Fruit fly (Drosophila melanogaster) whole organism, prepupa: ENCODE results near the gene mthl7.
A peak's percentile ranks its signal among the peaks of the same experiment; 100 is the strongest.

Source experiments
- Blimp-1 ChIP-seq: fragments of 200-800 bp; sonication (Bioruptor generic); optimal IDR thresholded peaks from 3 replicates; lab custom pipeline; 2017; ENCODE audit warnings: missing biosample characterization, missing genetic modification characterization, mild to moderate bottlenecking, moderate library complexity, missing genetic modification reagents
- CG10669 ChIP-seq: fragments of 200-800 bp; sonication (Bioruptor generic); optimal IDR thresholded peaks from 3 replicates; lab custom pipeline; 2018; ENCODE audit warnings: missing biosample characterization, mild to moderate bottlenecking, missing genetic modification characterization, moderate library complexity
- CG11762 ChIP-seq: fragments of 200-800 bp; sonication (Bioruptor generic); optimal IDR thresholded peaks from 3 replicates; lab custom pipeline; 2016; ENCODE audit warnings: missing biosample characterization, missing genetic modification characterization; ENCODE audit not compliant: insufficient read depth
- CG11902 ChIP-seq: fragments of 200-800 bp; sonication (Bioruptor generic); optimal IDR thresholded peaks from 3 replicates; lab custom pipeline; 2016; ENCODE audit warnings: missing biosample characterization, missing genetic modification characterization
- CG16779 ChIP-seq: fragments of 200-800 bp; sonication (Bioruptor generic); optimal IDR thresholded peaks from 3 replicates; lab custom pipeline; 2017; ENCODE audit warnings: missing biosample characterization, mild to moderate bottlenecking, missing genetic modification characterization
- CG3032 ChIP-seq: fragments of 200-800 bp; optimal IDR thresholded peaks from 2 replicates; lab custom pipeline; 2019; ENCODE audit warnings: missing biosample characterization, mild to moderate bottlenecking, missing genetic modification characterization, moderate library complexity
- CG32006 ChIP-seq: fragments of 200-800 bp; sonication (Bioruptor generic); optimal IDR thresholded peaks from 3 replicates; lab custom pipeline; 2017; ENCODE audit warnings: missing biosample characterization, mild to moderate bottlenecking, missing genetic modification characterization
- CG34406 ChIP-seq: fragments of 200-800 bp; sonication (Bioruptor generic); optimal IDR thresholded peaks from 3 replicates; lab custom pipeline; 2016; ENCODE audit warnings: missing biosample characterization, missing genetic modification characterization
- CG6276 ChIP-seq: fragments of 200-800 bp; sonication (Bioruptor generic); optimal IDR thresholded peaks from 2 replicates; lab custom pipeline; 2017; ENCODE audit warnings: missing biosample characterization, mild to moderate bottlenecking, missing genetic modification characterization
- CG6808 ChIP-seq: fragments of 200-800 bp; sonication (Bioruptor generic); optimal IDR thresholded peaks from 3 replicates; lab custom pipeline; 2017; ENCODE audit warnings: missing biosample characterization, missing genetic modification characterization, mild to moderate bottlenecking, moderate library complexity, missing genetic modification reagents
- CG6854 ChIP-seq: fragments of 200-800 bp; sonication (Bioruptor generic); optimal IDR thresholded peaks from 2 replicates; lab custom pipeline; 2017; ENCODE audit warnings: missing biosample characterization, mild to moderate bottlenecking, missing genetic modification characterization
- CG7368 ChIP-seq: fragments of 200-800 bp; sonication (Bioruptor generic); optimal IDR thresholded peaks from 3 replicates; lab custom pipeline; 2016; ENCODE audit warnings: missing biosample characterization, missing genetic modification characterization
- CG8119 ChIP-seq: fragments of 200-800 bp; sonication (Bioruptor generic); IDR thresholded peaks from 3 replicates; pipeline ENCODE4 v1.3.6; 2022; ENCODE audit warnings: missing biosample characterization, missing genetic modification characterization
- CG8319 ChIP-seq: fragments of 200-800 bp; sonication (Bioruptor generic); optimal IDR thresholded peaks from 3 replicates; lab custom pipeline; 2016; ENCODE audit warnings: missing biosample characterization, missing genetic modification characterization
- Eip78C ChIP-seq: fragments of 200-800 bp; sonication (Bioruptor generic); peaks from one replicate; lab custom pipeline; 2016; ENCODE audit warnings: missing biosample characterization, missing genetic modification characterization
- Eip93F ChIP-seq: fragments of 200-800 bp; sonication (Bioruptor generic); optimal IDR thresholded peaks from 2 replicates; lab custom pipeline; 2016; ENCODE audit warnings: missing biosample characterization, mild to moderate bottlenecking, missing genetic modification characterization
- Ets96B ChIP-seq: fragments of 200-800 bp; optimal IDR thresholded peaks from 2 replicates; lab custom pipeline; 2019; ENCODE audit warnings: missing biosample characterization, mild to moderate bottlenecking, missing genetic modification characterization, moderate library complexity
- Hr39 ChIP-seq: fragments of 200-800 bp; sonication (Bioruptor generic); optimal IDR thresholded peaks from 2 replicates; lab custom pipeline; 2016; ENCODE audit warnings: missing biosample characterization, missing genetic modification characterization
- Hr4 ChIP-seq: fragments of 200-800 bp; sonication (Bioruptor generic); optimal IDR thresholded peaks from 3 replicates; lab custom pipeline; 2016; ENCODE audit warnings: missing biosample characterization, missing genetic modification characterization
- OdsH ChIP-seq: fragments of 200-800 bp; sonication (Bioruptor generic); optimal IDR thresholded peaks from 3 replicates; lab custom pipeline; 2016; ENCODE audit warnings: missing biosample characterization, missing genetic modification characterization
- Smox ChIP-seq: fragments of 200-800 bp; sonication (Bioruptor generic); optimal IDR thresholded peaks from 3 replicates; lab custom pipeline; 2016; ENCODE audit warnings: missing biosample characterization, missing genetic modification characterization
- Sox102F ChIP-seq: fragments of 200-800 bp; sonication (Bioruptor generic); optimal IDR thresholded peaks from 2 replicates; lab custom pipeline; 2016; ENCODE audit warnings: missing biosample characterization, mild to moderate bottlenecking, missing genetic modification characterization
- Sox15 ChIP-seq: fragments of 200-800 bp; sonication (Bioruptor generic); optimal IDR thresholded peaks from 3 replicates; lab custom pipeline; 2016; ENCODE audit warnings: missing biosample characterization, missing genetic modification characterization
- cyc ChIP-seq: fragments of 200-800 bp; sonication (Bioruptor generic); optimal IDR thresholded peaks from 3 replicates; lab custom pipeline; 2016; ENCODE audit warnings: missing biosample characterization, missing genetic modification characterization
- dac ChIP-seq: fragments of 200-800 bp; sonication (Bioruptor generic); optimal IDR thresholded peaks from 2 replicates; lab custom pipeline; 2017; ENCODE audit warnings: missing biosample characterization, mild to moderate bottlenecking, missing genetic modification characterization
- dsx ChIP-seq: fragments of 200-800 bp; optimal IDR thresholded peaks from 3 replicates; lab custom pipeline; 2019; ENCODE audit warnings: missing biosample characterization, mild to moderate bottlenecking, missing genetic modification characterization, moderate library complexity; ENCODE audit not compliant: poor library complexity, severe bottlenecking
- esn ChIP-seq: fragments of 200-800 bp; sonication (Bioruptor generic); optimal IDR thresholded peaks from 2 replicates; lab custom pipeline; 2016; ENCODE audit warnings: missing biosample characterization, mild to moderate bottlenecking, missing genetic modification characterization, moderate library complexity
- fd59A ChIP-seq: fragments of 200-800 bp; sonication (Bioruptor generic); optimal IDR thresholded peaks from 2 replicates; lab custom pipeline; 2017; ENCODE audit warnings: missing biosample characterization, mild to moderate bottlenecking, missing genetic modification characterization, missing genetic modification reagents
- fkh ChIP-seq: fragments of 200-800 bp; sonication (Bioruptor generic); optimal IDR thresholded peaks from 3 replicates; lab custom pipeline; 2017; ENCODE audit warnings: missing biosample characterization, mild to moderate bottlenecking, missing genetic modification characterization, moderate library complexity
- net ChIP-seq: fragments of 200-800 bp; sonication (Bioruptor generic); optimal IDR thresholded peaks from 3 replicates; lab custom pipeline; 2016; ENCODE audit warnings: missing biosample characterization, missing genetic modification characterization
- ss ChIP-seq, 2 experiments: fragments of 200-800 bp; sonication (Bioruptor generic); optimal IDR thresholded peaks; 2 replicates in 1 of 2; 3 replicates in 1 of 2; lab custom pipeline; 2017 to 2018; ENCODE audit warnings: mild to moderate bottlenecking in 2 of 2, missing biosample characterization in 2 of 2, missing genetic modification characterization in 2 of 2, moderate library complexity in 1 of 2
- topi ChIP-seq: fragments of 200-800 bp; sonication (Bioruptor generic); optimal IDR thresholded peaks from 3 replicates; lab custom pipeline; 2016; ENCODE audit warnings: missing biosample characterization, missing genetic modification characterization
- vri ChIP-seq: fragments of 200-800 bp; sonication (Bioruptor generic); optimal IDR thresholded peaks from 3 replicates; lab custom pipeline; 2016; ENCODE audit warnings: missing biosample characterization, mild to moderate bottlenecking, missing genetic modification characterization

mthl7 gene

DNA sequence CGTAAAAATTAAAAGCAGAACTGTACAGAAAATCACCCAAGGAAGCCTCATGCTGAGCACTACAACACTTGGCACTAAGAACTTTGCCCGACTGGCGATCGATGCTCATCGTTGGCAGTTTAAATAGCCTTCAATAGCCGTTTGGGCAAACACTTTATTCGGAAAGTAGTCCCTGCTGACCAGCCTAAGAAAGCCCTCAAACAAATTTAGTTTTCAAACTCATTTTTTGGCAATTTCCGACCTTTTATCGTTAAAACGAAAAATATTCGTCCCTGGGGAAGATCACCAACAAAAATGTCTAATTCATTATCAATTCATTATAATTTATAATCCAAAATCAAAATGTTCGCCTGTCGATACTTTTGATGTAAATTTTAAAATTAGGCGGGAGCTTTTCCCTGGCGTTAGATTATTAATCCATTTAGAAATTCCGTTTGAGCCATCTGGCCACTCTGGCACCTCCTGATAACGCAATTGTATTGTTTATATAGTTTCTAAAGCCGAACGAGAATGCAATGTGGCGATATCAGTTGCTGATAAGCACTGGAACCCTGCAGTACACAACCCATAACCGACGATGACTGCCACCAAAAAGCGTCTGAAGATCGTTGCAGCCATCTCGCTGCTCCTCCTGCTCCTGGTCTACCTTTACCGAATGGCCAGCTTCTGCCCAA is at the start of gene mthl7, which contains the start of gene Uxs:
Gene mthl7 (minus strand): TSS at position 51 of the 674 bp plus-strand sequence.
Gene Uxs (plus strand): TSS at position 460 of the 674 bp plus-strand sequence.
- TF ChIP-seq CG32006 (GFP tag; lab: Kevin White, UChicago) = no peak
- no peak for TF ChIP-seq CG8319
- no peak for TF ChIP-seq CG6276 (GFP tag; lab: Kevin White, UChicago)
- no peak for TF ChIP-seq Blimp-1 (GFP tag; lab: Kevin White, UChicago)
- TF ChIP-seq fkh = peak; percentile 65
- no peak for TF ChIP-seq CG34406 (GFP tag; lab: Kevin White, UChicago)
- TF ChIP-seq CG3032 (tag; lab: Kevin White, UChicago) = no peak
- TF ChIP-seq Sox102F (GFP tag; lab: Kevin White, UChicago) = no peak
- peak; percentile 56 for TF ChIP-seq CG6854
- TF ChIP-seq CG11902 = no peak
- TF ChIP-seq vri (GFP tag; lab: Kevin White, UChicago) = no peak
- TF ChIP-seq Eip78C = peak; percentile 34
- no peak for TF ChIP-seq topi (GFP tag; lab: Kevin White, UChicago)
- no peak for TF ChIP-seq OdsH (GFP tag; lab: Kevin White, UChicago)
- TF ChIP-seq cyc (GFP tag; lab: Kevin White, UChicago) = no peak
- no peak for TF ChIP-seq CG10669

DNA sequence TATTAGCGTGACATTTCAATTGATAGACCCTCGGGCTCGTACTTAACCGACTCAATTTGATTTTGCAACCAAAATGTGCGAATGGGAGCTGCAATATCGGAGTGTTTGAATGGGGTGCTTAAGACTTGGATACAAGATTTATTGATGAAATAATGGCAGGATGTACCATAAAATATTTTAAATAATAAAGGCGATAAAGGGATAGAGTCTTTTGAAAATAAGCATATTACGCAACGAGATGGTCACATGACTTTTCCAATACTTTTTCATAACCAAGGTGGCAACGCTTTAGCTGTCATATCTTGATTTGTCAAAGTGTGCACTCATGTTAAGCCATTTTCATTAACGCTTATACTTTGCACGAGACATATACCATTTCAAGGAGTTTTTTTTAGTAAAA is 48.6 kb upstream of the mthl7 start, which contains the start of gene eIF4E3:
Gene eIF4E3 (plus strand): TSS at position 301 of the 400 bp plus-strand sequence.
- no peak for TF ChIP-seq Hr4
- TF ChIP-seq CG16779 (tag; lab: Kevin White, UChicago) = no peak
- no peak for TF ChIP-seq ss (GFP tag; optimal IDR thresholded peaks at IDR 0.05; lab: Kevin White, UChicago)
- no peak for TF ChIP-seq Ets96B (tag; lab: Kevin White, UChicago)
- TF ChIP-seq CG8119 (GFP tag; lab: Robert Waterston, UW) = no peak
- no peak for TF ChIP-seq net (GFP tag; lab: Kevin White, UChicago)
- TF ChIP-seq Smox (GFP tag; lab: Kevin White, UChicago) = no peak
- no peak for TF ChIP-seq Hr39
- TF ChIP-seq Sox15 (GFP tag; lab: Kevin White, UChicago) = no peak

DNA sequence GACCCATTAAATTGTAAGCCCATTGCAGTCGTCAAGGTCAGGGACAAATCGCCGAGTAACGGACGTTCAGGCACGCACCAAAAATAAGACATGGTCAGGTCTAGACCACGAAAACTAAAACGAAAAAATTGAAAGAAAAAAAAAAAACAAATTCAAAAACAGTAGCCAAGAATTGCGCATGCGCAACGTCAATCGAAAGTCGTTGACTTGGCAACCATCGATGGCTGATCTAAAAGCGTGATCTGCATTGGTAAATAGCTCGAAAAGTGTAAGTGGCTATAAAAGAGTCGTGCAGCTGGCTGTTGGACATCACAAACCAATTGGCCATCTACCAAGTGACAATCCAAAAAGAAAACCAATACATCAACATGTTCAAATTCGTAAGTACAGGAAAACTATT is 41.5 kb upstream of the mthl7 start, which contains the start of gene CG13678:
Gene CG13678 (plus strand): TSS at position 307 of the 400 bp plus-strand sequence.
- TF ChIP-seq CG7368 (no peak), CG8119 (GFP tag; lab: Robert Waterston, UW) (no peak), CG32006 (GFP tag; lab: Kevin White, UChicago) (no peak), CG11762 (GFP tag; lab: Kevin White, UChicago) (no peak), Eip93F (GFP tag; lab: Kevin White, UChicago) (no peak), CG6808 (no peak), esn (GFP tag; lab: Kevin White, UChicago) (no peak), CG10669 (no peak), Smox (GFP tag; lab: Kevin White, UChicago) (no peak), dac (GFP tag; lab: Kevin White, UChicago) (no peak), Hr39 (no peak), CG16779 (tag; lab: Kevin White, UChicago) (no peak), Sox102F (GFP tag; lab: Kevin White, UChicago) (no peak)

DNA sequence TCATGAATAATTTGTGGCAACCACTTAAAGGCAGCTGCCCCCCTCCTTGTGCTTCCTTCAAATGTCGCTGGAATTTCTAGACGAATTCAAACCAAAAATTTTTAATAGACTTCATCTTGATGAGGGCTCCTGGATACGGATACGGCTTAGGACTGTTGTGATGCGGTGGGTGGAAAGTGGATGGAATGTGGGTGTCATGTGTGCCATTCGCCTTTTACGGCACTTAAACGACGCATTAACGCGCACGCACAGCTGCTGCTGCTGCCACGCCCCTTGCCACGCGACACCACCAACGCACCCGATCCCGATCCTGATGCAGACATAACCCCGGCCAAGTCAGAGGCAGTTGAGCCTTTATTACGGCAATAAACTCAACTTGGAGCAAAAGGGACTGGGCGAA is 39.4 kb upstream of the mthl7 start:
- no peak for TF ChIP-seq esn (GFP tag; lab: Kevin White, UChicago)
- no peak for TF ChIP-seq OdsH (GFP tag; lab: Kevin White, UChicago)
- no peak for TF ChIP-seq fd59A (GFP tag; lab: Kevin White, UChicago)
- no peak for TF ChIP-seq dac (GFP tag; lab: Kevin White, UChicago)
- TF ChIP-seq dsx = no peak
- TF ChIP-seq, all 60 proteins: peak for 0
